Fruit fly (Drosophila melanogaster): ENCODE results near the gene Sec13.

Gene Sec13

DNA sequence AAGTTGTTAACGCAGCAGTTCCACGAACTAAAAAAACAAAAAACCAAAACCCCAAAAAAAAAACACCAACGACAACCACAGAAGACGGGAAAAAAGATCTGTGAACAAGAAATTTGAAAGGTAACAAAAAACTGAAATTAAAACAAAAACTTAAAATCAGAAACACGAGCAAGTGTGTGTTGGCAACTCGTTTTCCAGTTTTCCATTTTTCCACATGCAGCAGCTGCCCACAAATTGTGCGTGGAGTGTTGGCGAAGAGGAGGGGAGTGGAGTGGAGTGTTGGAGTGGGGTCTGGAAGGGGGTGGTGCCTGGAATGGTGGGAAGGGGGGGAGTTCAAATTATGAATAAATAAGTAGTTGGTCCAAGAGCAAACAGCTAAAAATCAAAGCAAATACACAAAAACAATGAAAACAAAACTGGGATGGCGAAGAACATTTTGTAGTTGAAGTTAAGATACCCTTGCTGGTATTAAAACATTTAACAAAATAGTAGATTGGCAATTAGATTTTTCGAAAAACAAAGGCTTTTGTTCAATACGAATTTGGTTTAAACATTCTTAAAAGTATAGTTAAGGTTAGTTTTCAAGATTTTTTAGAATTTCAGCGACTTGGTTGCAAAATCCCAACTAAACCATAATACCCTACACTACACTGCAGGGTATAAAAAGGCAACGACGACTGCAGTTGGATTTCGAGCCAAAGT lies 22.6 kb upstream of the Sec13 start:
- TF ChIP-seq Hr39 (GFP tag; optimal IDR thresholded peaks at IDR 0.05) (peak; percentile 80), Sox14 (GFP tag; optimal IDR thresholded peaks at IDR 0.05) (peak; percentile 58), CG8119 (GFP tag; IDR thresholded peaks at IDR 0.05) (peak; percentile 14; the same call in 1 of the 3 replicates), vri (GFP tag; optimal IDR thresholded peaks at IDR 0.05) (peak; percentile 6), CG9139 (GFP tag; optimal IDR thresholded peaks at IDR 0.05) (no peak), Hr38 (GFP tag; optimal IDR thresholded peaks at IDR 0.05) (no peak), Met (GFP tag; optimal IDR thresholded peaks at IDR 0.05) (peak; percentile 70), CG31627 (GFP tag; optimal IDR thresholded peaks at IDR 0.05) (peak; percentile 62), Sox15 (GFP tag; optimal IDR thresholded peaks at IDR 0.05) (peak; percentile 65), CG8319 (GFP tag; optimal IDR thresholded peaks at IDR 0.05) (peak; percentile 20), Ets21C (GFP tag; optimal IDR thresholded peaks at IDR 0.05) (peak; percentile 50), esn (GFP tag; optimal IDR thresholded peaks at IDR 0.05) (peak; percentile 56), cyc (GFP tag; optimal IDR thresholded peaks at IDR 0.05) (peak; percentile 64), CG34406 (GFP tag; optimal IDR thresholded peaks at IDR 0.05) (peak; percentile 38), Lpt (GFP tag; optimal IDR thresholded peaks at IDR 0.05) (no peak), CG11902 (GFP tag; optimal IDR thresholded peaks at IDR 0.05) (peak; percentile 30), CG10669 (GFP tag; optimal IDR thresholded peaks at IDR 0.05) (peak; percentile 14), CG1621 (tag; optimal IDR thresholded peaks at IDR 0.05) (no peak), dsx (GFP tag; optimal IDR thresholded peaks at IDR 0.05; ENCODE audit: poor library complexity, severe bottlenecking) (no peak), Eip93F (GFP tag; optimal IDR thresholded peaks at IDR 0.05) (no peak), topi (GFP tag; optimal IDR thresholded peaks at IDR 0.05) (peak; percentile 64), fkh (GFP tag; optimal IDR thresholded peaks at IDR 0.05) (no peak), Eip75B (GFP tag; optimal IDR thresholded peaks at IDR 0.05) (peak; percentile 16), fd85E (GFP tag; optimal IDR thresholded peaks at IDR 0.05) (no peak), pdm3 (GFP tag; optimal IDR thresholded peaks at IDR 0.05) (peak; percentile 39), CG6276 (GFP tag; optimal IDR thresholded peaks at IDR 0.05) (peak; percentile 23), ss (GFP tag; optimal IDR thresholded peaks at IDR 0.05) (no peak), CG3919 (GFP tag; optimal IDR thresholded peaks at IDR 0.05) (peak; percentile 46), Smox (GFP tag; optimal IDR thresholded peaks at IDR 0.05) (peak; percentile 69), svp (GFP tag) (peak; percentile 88), CG8632 (GFP tag; optimal IDR thresholded peaks at IDR 0.05) (peak; percentile 59), salr (GFP tag; optimal IDR thresholded peaks at IDR 0.05) (no peak), CG11762 (GFP tag; optimal IDR thresholded peaks at IDR 0.05; ENCODE audit: insufficient read depth) (no peak), CG6163 (GFP tag; IDR thresholded peaks at IDR 0.05) (0 out of 3 replicates have a peak, but pooled peaks have one; percentile 32), CG32006 (GFP tag; optimal IDR thresholded peaks at IDR 0.05) (peak; percentile 59), Sox102F (GFP tag; optimal IDR thresholded peaks at IDR 0.05) (peak; percentile 71), CG10631 (GFP tag; optimal IDR thresholded peaks at IDR 0.05) (peak; percentile 40), net (GFP tag; optimal IDR thresholded peaks at IDR 0.05) (no peak), eg (GFP tag; IDR thresholded peaks at IDR 0.05) (peak; percentile 46; the same call in 1 of the 3 replicates), dac (GFP tag; optimal IDR thresholded peaks at IDR 0.05) (no peak), CG11294 (GFP tag; IDR thresholded peaks at IDR 0.05) (no peak), acj6 (GFP tag; optimal IDR thresholded peaks at IDR 0.05) (peak; percentile 62), CG3032 (tag; optimal IDR thresholded peaks at IDR 0.05) (peak; percentile 46), fd59A (GFP tag; optimal IDR thresholded peaks at IDR 0.05) (no peak), CG4318 (GFP tag; optimal IDR thresholded peaks at IDR 0.05) (peak; percentile 40), Hr4 (GFP tag; optimal IDR thresholded peaks at IDR 0.05) (peak; percentile 60), lz (GFP tag; optimal IDR thresholded peaks at IDR 0.05) (peak; percentile 49), achi (GFP tag; optimal IDR thresholded peaks at IDR 0.05) (no peak), CG6854 (GFP tag; optimal IDR thresholded peaks at IDR 0.05) (no peak), OdsH (GFP tag; optimal IDR thresholded peaks at IDR 0.05) (peak; percentile 65), Ets96B (tag; optimal IDR thresholded peaks at IDR 0.05) (no peak)

Measured in whole organism, prepupa.